Fruit fly (Drosophila melanogaster) whole organism, prepupa: ENCODE data around the gene ymp.

Experiments used
- CG32006 ChIP-seq: fragments of 200-800 bp; sonication (Bioruptor generic); optimal IDR thresholded peaks from 3 replicates; lab custom pipeline; 2017; ENCODE audit warnings: missing biosample characterization, mild to moderate bottlenecking, missing genetic modification characterization
- CG6854 ChIP-seq: fragments of 200-800 bp; sonication (Bioruptor generic); optimal IDR thresholded peaks from 2 replicates; lab custom pipeline; 2017; ENCODE audit warnings: missing biosample characterization, mild to moderate bottlenecking, missing genetic modification characterization
- CG9139 ChIP-seq: fragments of 200-800 bp; sonication (Bioruptor generic); optimal IDR thresholded peaks from 3 replicates; lab custom pipeline; 2017; ENCODE audit warnings: missing biosample characterization, mild to moderate bottlenecking, missing genetic modification characterization
- Eip75B ChIP-seq: fragments of 200-800 bp; sonication (Bioruptor generic); optimal IDR thresholded peaks from 3 replicates; lab custom pipeline; 2016; ENCODE audit warnings: missing biosample characterization, missing genetic modification characterization
- Ets96B ChIP-seq: fragments of 200-800 bp; optimal IDR thresholded peaks from 2 replicates; lab custom pipeline; 2019; ENCODE audit warnings: missing biosample characterization, mild to moderate bottlenecking, missing genetic modification characterization, moderate library complexity
- Hr39 ChIP-seq: fragments of 200-800 bp; sonication (Bioruptor generic); optimal IDR thresholded peaks from 2 replicates; lab custom pipeline; 2016; ENCODE audit warnings: missing biosample characterization, missing genetic modification characterization
- Lpt ChIP-seq: fragments of 200-800 bp; sonication (Bioruptor generic); optimal IDR thresholded peaks from 3 replicates; lab custom pipeline; 2016; ENCODE audit warnings: missing biosample characterization, missing genetic modification characterization
- Smox ChIP-seq: fragments of 200-800 bp; sonication (Bioruptor generic); optimal IDR thresholded peaks from 3 replicates; lab custom pipeline; 2016; ENCODE audit warnings: missing biosample characterization, missing genetic modification characterization
- Sox102F ChIP-seq: fragments of 200-800 bp; sonication (Bioruptor generic); optimal IDR thresholded peaks from 2 replicates; lab custom pipeline; 2016; ENCODE audit warnings: missing biosample characterization, mild to moderate bottlenecking, missing genetic modification characterization
- salr ChIP-seq, 2 experiments: fragments of 200-800 bp; sonication (Bioruptor generic); optimal IDR thresholded peaks; 3 replicates each; lab custom pipeline; 2016 to 2018; ENCODE audit warnings: missing biosample characterization in 2 of 2, missing genetic modification characterization in 2 of 2, mild to moderate bottlenecking in 1 of 2
- topi ChIP-seq: fragments of 200-800 bp; sonication (Bioruptor generic); optimal IDR thresholded peaks from 3 replicates; lab custom pipeline; 2016; ENCODE audit warnings: missing biosample characterization, missing genetic modification characterization
- vri ChIP-seq: fragments of 200-800 bp; sonication (Bioruptor generic); optimal IDR thresholded peaks from 3 replicates; lab custom pipeline; 2016; ENCODE audit warnings: missing biosample characterization, mild to moderate bottlenecking, missing genetic modification characterization

DNA sequence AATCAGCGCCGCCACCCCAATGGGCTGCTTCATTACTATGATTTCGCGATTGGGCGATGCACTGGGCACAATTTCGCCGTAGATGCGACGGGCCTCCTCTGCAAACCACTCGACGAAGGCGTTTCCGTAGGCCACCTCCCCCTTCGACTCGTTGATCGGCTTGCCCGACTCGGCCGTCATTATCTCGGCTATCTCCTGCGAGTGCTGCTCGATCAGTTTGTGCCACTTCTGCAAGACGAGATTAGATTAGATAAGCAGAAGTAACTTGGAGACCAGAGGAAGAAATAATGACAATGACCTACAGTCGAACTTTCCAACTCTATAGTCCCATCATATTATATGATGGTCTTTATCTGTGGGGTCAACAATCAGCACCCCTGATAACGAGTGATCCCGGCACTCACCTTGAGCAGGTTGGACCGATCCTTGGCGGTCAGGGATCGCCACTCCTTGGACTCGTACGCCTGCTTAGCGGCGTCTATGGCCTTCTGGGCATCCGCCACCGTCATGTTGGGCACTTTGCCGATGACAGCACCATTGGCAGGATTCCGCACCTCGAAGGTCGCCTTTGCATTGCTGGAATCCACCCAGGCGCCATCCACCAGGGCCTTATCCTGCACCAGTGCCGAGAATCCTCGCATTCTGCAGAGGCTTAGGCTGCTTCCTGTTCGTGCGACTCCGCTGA is 17.2 kb upstream of the ymp start:
- TF ChIP-seq CG32006 (GFP tag; lab: Kevin White, UChicago): no peak
- TF ChIP-seq Ets96B (tag; lab: Kevin White, UChicago): no peak
- TF ChIP-seq Lpt (GFP tag; lab: Kevin White, UChicago): no peak
- TF ChIP-seq CG6854 (GFP tag; lab: Kevin White, UChicago): no peak
- no peak for TF ChIP-seq Smox (GFP tag; lab: Kevin White, UChicago)
- no peak for TF ChIP-seq CG9139 (GFP tag; lab: Kevin White, UChicago)
- TF ChIP-seq Eip75B: no peak
- no peak for TF ChIP-seq salr (GFP tag; optimal IDR thresholded peaks at IDR 0.05; lab: Kevin White, UChicago)
- TF ChIP-seq vri (GFP tag; lab: Kevin White, UChicago): no peak
- no peak for TF ChIP-seq topi
- TF ChIP-seq Hr39 (GFP tag; lab: Kevin White, UChicago): no peak
- TF ChIP-seq Sox102F (GFP tag; lab: Kevin White, UChicago): no peak
